Worm (Caenorhabditis elegans) whole organism, young adult: Measurements from ENCODE around the gene pik-1.
"Not testable (repeated sequence)": the region's sequence is repeated elsewhere in the genome, so short reads cannot be mapped to it uniquely, and the experiment has no call there.

Source experiments
- B0019.2 ChIP-seq: fragments of 200-800 bp; sonication (Bioruptor generic); conservative IDR thresholded peaks from 2 replicates; pipeline ENCODE4 v1.3.6; 2022; ENCODE audit warnings: missing genetic modification reagents, missing genetic modification characterization, missing compliant biosample characterization
- C06A6.2 ChIP-seq: fragments of 200-800 bp; sonication (Bioruptor generic); conservative IDR thresholded peaks from 2 replicates; pipeline ENCODE4 v1.3.6; 2022; ENCODE audit warnings: missing genetic modification characterization, missing compliant biosample characterization
- F33H1.4 ChIP-seq: fragments of 200-800 bp; sonication (Bioruptor generic); IDR thresholded peaks from 2 replicates; pipeline ENCODE4 v1.3.6; 2022; ENCODE audit warnings: missing genetic modification reagents, missing genetic modification characterization, missing compliant biosample characterization
- T26A5.8 ChIP-seq: sonication (generic microtip); optimal IDR thresholded peaks from 2 replicates; lab custom pipeline; 2016; ENCODE audit warnings: missing genetic modification characterization, missing compliant biosample characterization
- Y53F4B.3 ChIP-seq: fragments of 200-800 bp; sonication (Bioruptor generic); IDR thresholded peaks from 2 replicates; pipeline ENCODE4 v1.3.6; 2022; ENCODE audit warnings: missing genetic modification reagents, missing genetic modification characterization, missing compliant biosample characterization
- Y79H2A.3 ChIP-seq: fragments of 200-800 bp; sonication (Bioruptor generic); conservative IDR thresholded peaks from 2 replicates; pipeline ENCODE4 v1.3.6; 2022; ENCODE audit warnings: missing genetic modification reagents, missing genetic modification characterization, missing compliant biosample characterization
- Y95B8A.8 ChIP-seq: fragments of 200-800 bp; sonication (Bioruptor generic); IDR thresholded peaks from 2 replicates; pipeline ENCODE4 v1.3.6; 2022; ENCODE audit warnings: missing genetic modification reagents, missing genetic modification characterization, missing compliant biosample characterization
- aptf-3 ChIP-seq: fragments of 200-800 bp; sonication (Bioruptor generic); IDR thresholded peaks from 2 replicates; pipeline ENCODE4 v1.3.6; 2022; ENCODE audit warnings: missing genetic modification characterization, missing compliant biosample characterization
- athp-1 ChIP-seq: sonication (generic microtip); optimal IDR thresholded peaks from 2 replicates; lab custom pipeline; 2017; ENCODE audit warnings: mild to moderate bottlenecking, missing genetic modification characterization, missing compliant biosample characterization
- attf-6 ChIP-seq: fragments of 200-800 bp; sonication (Bioruptor generic); IDR thresholded peaks from 2 replicates; pipeline ENCODE4 v1.3.6; 2022; ENCODE audit warnings: missing genetic modification reagents, missing genetic modification characterization, missing compliant biosample characterization
- bed-2 ChIP-seq: fragments of 200-800 bp; sonication (Bioruptor generic); IDR thresholded peaks from 2 replicates; pipeline ENCODE4 v1.3.6; 2022; ENCODE audit warnings: missing genetic modification reagents, missing genetic modification characterization, missing compliant biosample characterization
- ceh-100 ChIP-seq: fragments of 200-800 bp; sonication (Bioruptor generic); IDR thresholded peaks from 2 replicates; pipeline ENCODE4 v1.3.6; 2022; ENCODE audit warnings: missing genetic modification reagents, missing genetic modification characterization, missing compliant biosample characterization
- ceh-27 ChIP-seq: fragments of 200-800 bp; sonication (Bioruptor generic); optimal IDR thresholded peaks from 2 replicates; lab custom pipeline; 2018; ENCODE audit warnings: mild to moderate bottlenecking, missing genetic modification characterization, moderate library complexity, missing compliant biosample characterization
- ceh-79 ChIP-seq: sonication (generic microtip); optimal IDR thresholded peaks from 2 replicates; lab custom pipeline; 2017; ENCODE audit warnings: mild to moderate bottlenecking, missing genetic modification characterization, missing compliant biosample characterization
- ceh-91 ChIP-seq: fragments of 200-800 bp; sonication (Bioruptor generic); IDR thresholded peaks from 2 replicates; pipeline ENCODE4 v1.3.6; 2022; ENCODE audit warnings: missing genetic modification reagents, missing genetic modification characterization, missing compliant biosample characterization
- efl-1 ChIP-seq: fragments of 150-350 bp; optimal IDR thresholded peaks from 2 replicates; lab custom pipeline; 2014; ENCODE audit warnings: missing biosample characterization, missing genetic modification reagents, missing genetic modification characterization
- fkh-3 ChIP-seq: sonication (generic microtip); optimal IDR thresholded peaks from 2 replicates; lab custom pipeline; 2016; ENCODE audit warnings: mild to moderate bottlenecking, missing genetic modification characterization, missing compliant biosample characterization
- hlh-12 ChIP-seq: sonication (generic microtip); optimal IDR thresholded peaks from 2 replicates; lab custom pipeline; 2016; ENCODE audit warnings: missing genetic modification characterization, missing compliant biosample characterization
- hmg-1.2 ChIP-seq: fragments of 200-800 bp; sonication (Bioruptor generic); IDR thresholded peaks from 2 replicates; pipeline ENCODE4 v1.3.6; 2022; ENCODE audit warnings: missing genetic modification reagents, missing genetic modification characterization, missing compliant biosample characterization
- hmg-20 ChIP-seq: fragments of 200-800 bp; sonication (Bioruptor generic); IDR thresholded peaks from 2 replicates; pipeline ENCODE4 v1.3.6; 2022; ENCODE audit warnings: missing genetic modification reagents, missing genetic modification characterization, missing compliant biosample characterization
- hsf-1 ChIP-seq: fragments of 200-800 bp; sonication (Bioruptor generic); IDR thresholded peaks from 2 replicates; pipeline ENCODE4 v1.3.6; 2022; ENCODE audit warnings: missing genetic modification reagents, missing genetic modification characterization, missing compliant biosample characterization
- let-526 ChIP-seq: fragments of 200-800 bp; sonication (Bioruptor generic); IDR thresholded peaks from 2 replicates; pipeline ENCODE4 v1.3.6; 2022; ENCODE audit warnings: missing genetic modification reagents, missing genetic modification characterization, missing compliant biosample characterization
- let-607 ChIP-seq, 2 experiments: fragments of 200-800 bp in 1 of 2; sonication (Bioruptor generic) in 1 of 2; sonication (generic microtip) in 1 of 2; optimal IDR thresholded peaks; 2 replicates each; lab custom pipeline; 2016 to 2018; ENCODE audit warnings: mild to moderate bottlenecking in 2 of 2, missing compliant biosample characterization in 2 of 2, missing genetic modification characterization in 2 of 2, moderate library complexity in 2 of 2, missing genotype in 1 of 2
- lin-40 ChIP-seq: sonication (generic microtip); optimal IDR thresholded peaks from 2 replicates; lab custom pipeline; 2016; ENCODE audit warnings: missing genetic modification characterization, mild to moderate bottlenecking, missing compliant biosample characterization, missing genotype, missing genetic modification reagents
- lsy-27 ChIP-seq: sonication (generic microtip); optimal IDR thresholded peaks from 2 replicates; lab custom pipeline; 2017; ENCODE audit warnings: missing genetic modification characterization, mild to moderate bottlenecking, missing compliant biosample characterization, antibody characterized with exemption, missing genotype, borderline replicate concordance; ENCODE audit not compliant: insufficient read depth
- madf-8 ChIP-seq: fragments of 200-800 bp; sonication (Bioruptor generic); conservative IDR thresholded peaks from 2 replicates; pipeline ENCODE4 v1.3.6; 2022; ENCODE audit warnings: missing genetic modification reagents, missing genetic modification characterization, missing compliant biosample characterization
- mcd-1 ChIP-seq: fragments of 200-800 bp; sonication (Bioruptor generic); IDR thresholded peaks from 2 replicates; pipeline ENCODE4 v1.3.6; 2022; ENCODE audit warnings: missing genetic modification reagents, missing genetic modification characterization, missing compliant biosample characterization
- mel-28 ChIP-seq: sonication (generic microtip); optimal IDR thresholded peaks from 2 replicates; lab custom pipeline; 2016; ENCODE audit warnings: borderline replicate concordance, mild to moderate bottlenecking, missing genetic modification characterization, missing compliant biosample characterization
- pbrm-1 ChIP-seq: fragments of 200-800 bp; sonication (Bioruptor generic); IDR thresholded peaks from 2 replicates; pipeline ENCODE4 v1.3.6; 2022; ENCODE audit warnings: missing genetic modification reagents, missing genetic modification characterization, missing compliant biosample characterization
- rpc-1 ChIP-seq, 2 experiments: fragments of 150-350 bp in 1 of 2; sonication (generic microtip) in 1 of 2; optimal IDR thresholded peaks; 2 replicates each; lab custom pipeline; 2014 to 2018; ENCODE audit warnings: missing biosample characterization in 1 of 2, missing genetic modification characterization in 1 of 2, missing genetic modification reagents in 1 of 2, missing genotype in 1 of 2
- snpc-3.4 ChIP-seq: sonication (generic microtip); optimal IDR thresholded peaks from 2 replicates; lab custom pipeline; 2017; ENCODE audit warnings: missing genetic modification characterization, mild to moderate bottlenecking, missing compliant biosample characterization, antibody characterized with exemption, moderate library complexity, missing genotype, missing genetic modification reagents
- snpc-4 ChIP-seq, 5 experiments: fragments of 150-350 bp in 1 of 5; sonication (generic microtip) in 4 of 5; optimal IDR thresholded peaks; 2 replicates each; lab custom pipeline; 2014 to 2018; ENCODE audit warnings: missing genetic modification characterization in 5 of 5, missing biosample characterization in 3 of 5, antibody characterized with exemption in 2 of 5, mild to moderate bottlenecking in 2 of 5, missing compliant biosample characterization in 2 of 5, missing genotype in 2 of 5, moderate library complexity in 2 of 5, missing genetic modification reagents in 1 of 5
- unc-130 ChIP-seq: sonication (generic microtip); optimal IDR thresholded peaks from 2 replicates; lab custom pipeline; 2016; ENCODE audit warnings: missing genetic modification reagents, missing genetic modification characterization, missing compliant biosample characterization
- xnd-1 ChIP-seq: sonication (generic microtip); optimal IDR thresholded peaks from 2 replicates; lab custom pipeline; 2016; ENCODE audit warnings: missing genotype, missing genetic modification reagents, missing genetic modification characterization, missing compliant biosample characterization
- ztf-3 ChIP-seq: fragments of 200-800 bp; sonication (Bioruptor generic); optimal IDR thresholded peaks from 2 replicates; lab custom pipeline; 2018; ENCODE audit warnings: mild to moderate bottlenecking, missing genetic modification characterization, missing compliant biosample characterization

Gene pik-1

DNA sequence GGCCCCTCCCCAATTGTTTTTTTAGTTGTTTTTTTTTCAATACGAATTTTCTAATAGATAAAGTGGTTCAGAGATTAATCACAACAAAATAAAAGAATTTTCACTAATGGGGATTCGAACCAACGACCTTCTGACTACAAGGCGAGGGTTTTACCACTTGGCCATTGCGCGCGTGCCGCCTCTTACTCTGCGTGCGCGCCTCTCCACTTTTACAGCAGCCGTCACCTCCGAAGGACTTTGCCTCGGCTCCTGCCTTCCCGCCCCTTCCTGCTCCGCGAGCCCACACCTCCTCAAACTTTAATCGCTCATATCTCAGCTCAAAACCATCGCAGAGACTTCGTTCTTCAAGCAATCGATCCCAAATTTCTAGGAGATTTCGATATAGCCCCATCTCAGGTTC, 14.3 kb downstream of the pik-1 start (continued):
- TF ChIP-seq mcd-1 (GFP tag; lab: Robert Waterston, UW) (peak; percentile 82), Y95B8A.8 (GFP tag; lab: Robert Waterston, UW) (peak; percentile 50; the same call in 1 of the 2 replicates), aptf-3 (GFP tag; lab: Robert Waterston, UW) (0 out of 2 replicates have a peak, but pooled peaks have one; percentile 56), F33H1.4 (GFP tag; lab: Robert Waterston, UW) (peak; percentile 54), pbrm-1 (GFP tag; lab: Robert Waterston, UW) (peak; percentile 63; the same call in 1 of the 2 replicates)

DNA sequence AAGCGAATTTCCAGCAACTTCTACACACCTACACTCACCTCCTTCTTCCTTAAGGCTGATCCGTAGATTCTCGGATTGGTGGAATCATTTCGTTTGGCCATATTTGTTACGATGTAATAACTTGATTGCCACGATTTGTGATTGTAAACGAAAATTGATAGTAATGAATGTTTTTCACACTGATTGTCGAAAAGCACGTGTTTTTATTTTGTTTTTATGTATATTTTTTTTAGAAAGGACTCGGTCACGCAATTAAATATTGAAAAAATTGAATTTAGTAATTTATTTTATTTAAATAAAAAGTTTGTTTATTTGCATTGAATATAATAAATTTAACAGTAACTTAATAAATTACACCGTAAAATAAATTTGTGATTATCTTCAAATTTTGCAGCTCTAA, 18.1 kb downstream of the pik-1 start, which contains the start of gene K09B11.5:
K09B11.5 (minus strand) TSS at position 101 of the 400 bp plus-strand sequence.
- TF ChIP-seq ceh-27 (GFP tag; lab: Kevin White, UChicago); mel-28 (tag; lab: Kevin White, UChicago); unc-130: not testable (repeated sequence)

DNA sequence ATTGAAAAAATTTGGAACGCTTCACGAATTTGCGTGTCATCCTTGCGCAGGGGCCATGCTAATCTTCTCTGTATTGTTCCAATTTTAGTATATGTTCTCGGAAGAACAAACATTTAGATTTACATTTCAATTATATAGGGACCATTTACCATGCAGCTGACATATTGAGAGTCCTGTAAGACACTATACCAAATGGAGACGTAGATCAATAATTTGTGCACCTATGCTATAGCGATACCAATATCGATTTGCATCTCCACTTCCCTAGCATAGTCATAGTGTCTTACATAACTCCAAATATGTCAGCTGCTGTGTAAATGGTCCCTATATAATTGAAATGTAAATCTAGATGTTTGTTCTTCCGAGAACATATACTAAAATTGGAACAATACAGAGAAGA, 24.7 kb downstream of the pik-1 start:
- TF ChIP-seq rpc-1 (optimal IDR thresholded peaks at IDR 0.05; lab: Kevin White, UChicago); snpc-4 (GFP tag; optimal IDR thresholded peaks at IDR 0.05; lab: Kevin White, UChicago): not testable (repeated sequence)
- TF ChIP-seq rpc-1 (tag; optimal IDR thresholded peaks at IDR 0.05; lab: Kevin White, UChicago) (peak; percentile 51), snpc-4 (tag; optimal IDR thresholded peaks at IDR 0.05; lab: Kevin White, UChicago) (peak in 1 of 4 experiments; percentile 61)

DNA sequence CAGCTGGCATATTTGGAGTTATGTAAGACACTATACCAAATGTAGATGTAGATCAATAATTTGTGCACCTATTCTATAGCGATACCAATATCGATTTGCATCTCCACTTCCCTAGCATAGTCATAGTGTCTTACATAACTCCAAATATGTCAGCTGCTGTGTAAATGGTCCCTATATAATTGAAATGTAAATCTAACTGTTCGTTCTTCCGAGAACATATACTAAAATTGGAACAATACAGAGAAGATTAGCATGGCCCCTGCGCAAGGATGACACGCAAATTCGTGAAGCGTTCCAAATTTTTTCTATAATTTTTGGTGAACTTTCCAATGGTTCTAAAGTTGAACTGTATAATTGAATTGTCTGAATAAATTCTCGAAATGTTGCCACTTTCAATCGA, 27.7 kb downstream of the pik-1 start:
- TF ChIP-seq snpc-4 (GFP tag; optimal IDR thresholded peaks at IDR 0.05; lab: Kevin White, UChicago): not testable (repeated sequence)
- TF ChIP-seq snpc-4 (tag; optimal IDR thresholded peaks at IDR 0.05; lab: Kevin White, UChicago) (peak in 1 of 4 experiments; percentile 72), rpc-1 (optimal IDR thresholded peaks at IDR 0.05; lab: Kevin White, UChicago) (peak; percentile 6), rpc-1 (tag; optimal IDR thresholded peaks at IDR 0.05; lab: Kevin White, UChicago) (peak; percentile 59), hmg-1.2 (peak; percentile 28)

DNA sequence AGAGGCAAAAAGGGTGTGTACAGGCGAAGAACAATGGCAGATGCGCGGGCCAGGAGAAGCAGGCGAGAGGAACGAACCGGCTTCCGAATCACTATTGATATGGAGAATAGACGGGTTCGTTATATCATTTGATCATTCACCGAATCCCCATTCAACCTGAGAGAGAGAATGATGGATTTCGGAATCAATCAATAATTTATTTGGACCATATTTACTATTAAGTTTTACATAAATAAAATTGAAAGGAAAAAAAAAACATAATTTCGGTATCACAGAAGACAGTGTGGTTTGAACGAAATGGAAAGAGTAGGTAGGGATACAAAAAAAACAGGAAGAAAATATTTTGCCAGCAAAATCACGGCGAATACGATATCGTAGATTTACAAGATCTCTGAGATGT, 29.4 kb downstream of the pik-1 start, which contains the start of gene mam-3:
mam-3 (minus strand) TSS at position 101 of the 400 bp plus-strand sequence.
- TF ChIP-seq ceh-79 (tag; lab: Kevin White, UChicago) (no peak), hmg-20 (no peak), snpc-4 (GFP tag; optimal IDR thresholded peaks at IDR 0.05; lab: Kevin White, UChicago) (no peak), snpc-4 (tag; optimal IDR thresholded peaks at IDR 0.05; lab: Kevin White, UChicago) (peak in 1 of 4 experiments; percentile 10), ztf-3 (GFP tag; lab: Kevin White, UChicago) (no peak)

DNA sequence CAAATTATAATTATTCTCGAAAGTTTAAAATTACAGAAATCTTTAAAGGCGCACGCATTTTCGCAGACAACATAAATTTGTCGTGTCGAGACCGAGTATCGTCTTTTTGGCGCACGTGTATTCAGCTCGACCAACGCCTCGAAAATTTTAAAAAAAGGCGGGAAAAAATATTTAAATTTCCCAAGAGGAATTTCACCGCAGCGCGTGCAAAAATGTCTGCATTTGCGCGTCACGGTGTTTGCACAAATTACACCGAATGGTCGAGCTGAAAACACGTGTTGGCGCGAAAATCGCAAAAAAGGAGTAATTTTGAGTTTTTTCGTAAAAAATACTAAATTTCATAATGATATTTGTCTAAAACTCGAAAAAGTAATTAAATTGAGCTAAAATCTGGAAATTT, 34.9 kb downstream of the pik-1 start:
- TF ChIP-seq bed-2 (GFP tag; lab: Robert Waterston, UW) (no peak), hmg-1.2 (no peak), lin-40 (tag; lab: Kevin White, UChicago) (no peak), let-607 (tag; optimal IDR thresholded peaks at IDR 0.05; lab: Kevin White, UChicago) (no peak), Y53F4B.3 (GFP tag; lab: Robert Waterston, UW) (no peak), efl-1 (GFP tag; lab: Kevin White, UChicago) (peak; percentile 71), athp-1 (no peak), C06A6.2 (no peak), let-526 (GFP tag; lab: Robert Waterston, UW) (no peak), pbrm-1 (GFP tag; lab: Robert Waterston, UW) (no peak), attf-6 (GFP tag; lab: Robert Waterston, UW) (peak; percentile 33; the same call in 1 of the 2 replicates), fkh-3 (tag; lab: Kevin White, UChicago) (no peak), ceh-91 (peak; percentile 32; the same call in 1 of the 2 replicates), Y79H2A.3 (GFP tag; lab: Robert Waterston, UW) (no peak), xnd-1 (tag; lab: Kevin White, UChicago) (peak; percentile 67), hlh-12 (no peak), F33H1.4 (GFP tag; lab: Robert Waterston, UW) (peak; percentile 42), ceh-100 (GFP tag; lab: Robert Waterston, UW) (no peak), hsf-1 (GFP tag; lab: Robert Waterston, UW) (no peak), madf-8 (GFP tag; lab: Robert Waterston, UW) (0 out of 2 replicates have a peak, but pooled peaks have one; percentile 38), T26A5.8 (tag; lab: Kevin White, UChicago) (no peak), ztf-3 (GFP tag; lab: Kevin White, UChicago) (no peak), aptf-3 (GFP tag; lab: Robert Waterston, UW) (no peak), mcd-1 (GFP tag; lab: Robert Waterston, UW) (no peak), lsy-27 (tag; lab: Kevin White, UChicago) (no peak), B0019.2 (no peak), snpc-3.4 (tag; lab: Kevin White, UChicago) (no peak)
